Worm (Caenorhabditis elegans): Measurements from ENCODE around the gene ZK1290.5.

Gene ZK1290.5

ce11 chrII:7534934-7535333 is 5.5 kb downstream of the ZK1290.5 start, which contains the start of gene ZK1290.13:
ZK1290.13 (plus strand) TSS chrII:7535006.
- TF ChIP-seq hmbx-1 (tag; optimal IDR thresholded peaks at IDR 0.05) (no peak), hnd-1 (tag; optimal IDR thresholded peaks at IDR 0.05) (no peak)

ce11 chrII:7537603-7538230 is 8.3 kb downstream of the ZK1290.5 start, which contains the start of gene nfi-1:
nfi-1 (plus strand) TSS chrII:7538180.
- TF ChIP-seq ceh-13 (GFP tag; optimal IDR thresholded peaks at IDR 0.05) = no peak
- TF ChIP-seq sea-1 (GFP tag; conservative IDR thresholded peaks at IDR 0.05) = no peak
- no peak for TF ChIP-seq tra-4 (tag; optimal IDR thresholded peaks at IDR 0.05)
- no peak for TF ChIP-seq scrt-1 (GFP tag; IDR thresholded peaks at IDR 0.05)
- no peak for TF ChIP-seq tbx-37 (GFP tag; conservative IDR thresholded peaks at IDR 0.05)
- TF ChIP-seq F13C5.2 (tag; optimal IDR thresholded peaks at IDR 0.05) = no peak
- no peak for TF ChIP-seq ama-1 (optimal IDR thresholded peaks at IDR 0.05)
- no peak for TF ChIP-seq B0310.2 (tag; optimal IDR thresholded peaks at IDR 0.05)
- no peak for TF ChIP-seq hmbx-1 (tag; optimal IDR thresholded peaks at IDR 0.05)
- TF ChIP-seq aly-1 (tag; optimal IDR thresholded peaks at IDR 0.05) = no peak
- TF ChIP-seq tbx-11 (GFP tag; IDR thresholded peaks at IDR 0.05) = no peak

ce11 chrII:7542952-7543351 is 13.5 kb downstream of the ZK1290.5 start:
- TF ChIP-seq ceh-13 (GFP tag; optimal IDR thresholded peaks at IDR 0.05) = no peak
- no peak for TF ChIP-seq hnd-1 (tag; optimal IDR thresholded peaks at IDR 0.05)

ce11 chrII:7543808-7544207 is 14.4 kb downstream of the ZK1290.5 start, which contains the start of gene rol-8:
rol-8 (plus strand) TSS chrII:7544108.
- no peak for TF ChIP-seq hnd-1 (tag; optimal IDR thresholded peaks at IDR 0.05)

ce11 chrII:7544782-7545181 is 15.3 kb downstream of the ZK1290.5 start:
- no peak for TF ChIP-seq ama-1 (optimal IDR thresholded peaks at IDR 0.05)
- TF ChIP-seq ets-7 (tag; optimal IDR thresholded peaks at IDR 0.05) = no peak
- no peak for TF ChIP-seq ceh-36 (tag; optimal IDR thresholded peaks at IDR 0.05)
- TF ChIP-seq sea-1 (GFP tag; conservative IDR thresholded peaks at IDR 0.05) = no peak
- no peak for TF ChIP-seq pes-1 (GFP tag; IDR thresholded peaks at IDR 0.05)
- TF ChIP-seq hmbx-1 (tag; optimal IDR thresholded peaks at IDR 0.05) = no peak
- TF ChIP-seq aly-1 (tag; optimal IDR thresholded peaks at IDR 0.05) = no peak
- no peak for TF ChIP-seq tbx-11 (GFP tag; IDR thresholded peaks at IDR 0.05)
- TF ChIP-seq ceh-13 (GFP tag; optimal IDR thresholded peaks at IDR 0.05) = no peak
- no peak for TF ChIP-seq tbx-37 (GFP tag; conservative IDR thresholded peaks at IDR 0.05)
- no peak for TF ChIP-seq tra-4 (tag; optimal IDR thresholded peaks at IDR 0.05)
- TF ChIP-seq scrt-1 (GFP tag; IDR thresholded peaks at IDR 0.05) = no peak
- no peak for TF ChIP-seq F13C5.2 (tag; optimal IDR thresholded peaks at IDR 0.05)
- no peak for TF ChIP-seq flt-1 (GFP tag; IDR thresholded peaks at IDR 0.05)
- TF ChIP-seq B0310.2 (tag; optimal IDR thresholded peaks at IDR 0.05) = no peak
- TF ChIP-seq hnd-1 (tag; optimal IDR thresholded peaks at IDR 0.05) = no peak

- TF ChIP-seq B0310.2 (tag; optimal IDR thresholded peaks at IDR 0.05) = no peak
- no peak for TF ChIP-seq aly-1 (tag; optimal IDR thresholded peaks at IDR 0.05)
- TF ChIP-seq hmg-4 (GFP tag; optimal IDR thresholded peaks at IDR 0.05) = no peak
- no peak for TF ChIP-seq ceh-36 (tag; optimal IDR thresholded peaks at IDR 0.05)
- no peak for TF ChIP-seq F13C5.2 (tag; optimal IDR thresholded peaks at IDR 0.05)
- no peak for TF ChIP-seq pes-1 (GFP tag; IDR thresholded peaks at IDR 0.05)
- no peak for TF ChIP-seq hmbx-1 (tag; optimal IDR thresholded peaks at IDR 0.05)
- no peak for TF ChIP-seq sea-1 (GFP tag; conservative IDR thresholded peaks at IDR 0.05)
- TF ChIP-seq tbx-37 (GFP tag; conservative IDR thresholded peaks at IDR 0.05) = no peak
- no peak for TF ChIP-seq hnd-1 (tag; optimal IDR thresholded peaks at IDR 0.05)
- no peak for TF ChIP-seq ama-1 (optimal IDR thresholded peaks at IDR 0.05)
- TF ChIP-seq ceh-13 (GFP tag; optimal IDR thresholded peaks at IDR 0.05) = no peak
- no peak for TF ChIP-seq tra-4 (tag; optimal IDR thresholded peaks at IDR 0.05)
- no peak for TF ChIP-seq flt-1 (GFP tag; IDR thresholded peaks at IDR 0.05)
- no peak for TF ChIP-seq ets-7 (tag; optimal IDR thresholded peaks at IDR 0.05)
- TF ChIP-seq tbx-11 (GFP tag; IDR thresholded peaks at IDR 0.05) = no peak
- no peak for TF ChIP-seq scrt-1 (GFP tag; IDR thresholded peaks at IDR 0.05)
Measured at ce11 chrII:7545364-7545763, 15.9 kb downstream of the ZK1290.5 start.

ce11 chrII:7547269-7547668 is 17.8 kb downstream of the ZK1290.5 start:
- TF ChIP-seq ets-7 (tag; optimal IDR thresholded peaks at IDR 0.05) (no peak), ceh-13 (GFP tag; optimal IDR thresholded peaks at IDR 0.05) (no peak), F13C5.2 (tag; optimal IDR thresholded peaks at IDR 0.05) (no peak)

ce11 chrII:7548044-7548443 is 18.6 kb downstream of the ZK1290.5 start, which contains the start of gene fbxa-224:
fbxa-224 (minus strand) TSS chrII:7548144.
- TF ChIP-seq hnd-1 (tag; optimal IDR thresholded peaks at IDR 0.05) (no peak), hmg-4 (GFP tag; optimal IDR thresholded peaks at IDR 0.05) (no peak), B0310.2 (tag; optimal IDR thresholded peaks at IDR 0.05) (no peak), ama-1 (optimal IDR thresholded peaks at IDR 0.05) (no peak), ceh-13 (GFP tag; optimal IDR thresholded peaks at IDR 0.05) (no peak), tbx-11 (GFP tag; IDR thresholded peaks at IDR 0.05) (no peak), hmbx-1 (tag; optimal IDR thresholded peaks at IDR 0.05) (no peak), F13C5.2 (tag; optimal IDR thresholded peaks at IDR 0.05) (no peak), tra-4 (tag; optimal IDR thresholded peaks at IDR 0.05) (no peak), ceh-36 (tag; optimal IDR thresholded peaks at IDR 0.05) (no peak), pes-1 (GFP tag; IDR thresholded peaks at IDR 0.05) (no peak), sea-1 (GFP tag; conservative IDR thresholded peaks at IDR 0.05) (no peak), flt-1 (GFP tag; IDR thresholded peaks at IDR 0.05) (no peak), aly-1 (tag; optimal IDR thresholded peaks at IDR 0.05) (no peak)

All from whole organism, early embryonic.